Fruit fly (Drosophila melanogaster): ENCODE data around the gene CG6000.

dm6 chr3R:24065718-24066117, 11.5 kb downstream of the CG6000 start:
- TF ChIP-seq CG8478 (optimal IDR thresholded peaks at IDR 0.05) (no peak), psq (optimal IDR thresholded peaks at IDR 0.05) (no peak), usp (GFP tag; optimal IDR thresholded peaks at IDR 0.05) (no peak), Dll (optimal IDR thresholded peaks at IDR 0.05) (no peak), pan (optimal IDR thresholded peaks at IDR 0.05) (no peak)
